Fruit fly (Drosophila melanogaster) whole organism, embryonic: Measurements from ENCODE around the gene Ankle2.

Source experiments
- Adf1 ChIP-seq: fragments of 200-800 bp; sonication (Bioruptor generic); IDR thresholded peaks from 2 replicates; pipeline ENCODE4 v1.3.6; 2022; ENCODE audit warnings: missing biosample characterization, missing genetic modification characterization
- Aef1 ChIP-seq: fragments of 200-800 bp; sonication (Bioruptor generic); IDR thresholded peaks from 3 replicates; pipeline ENCODE4 v1.3.6; 2022; ENCODE audit warnings: missing biosample characterization, missing genetic modification characterization
- Antp ChIP-seq: fragments of 200-800 bp; sonication (Bioruptor generic); optimal IDR thresholded peaks from 3 replicates; lab custom pipeline; 2016; ENCODE audit warnings: missing biosample characterization, missing genetic modification characterization
- Awh ChIP-seq: fragments of 200-800 bp; sonication (Bioruptor generic); IDR thresholded peaks from 2 replicates; pipeline ENCODE4, ENCODE4 v1.3.6; 2022; ENCODE audit warnings: missing biosample characterization, missing genetic modification characterization
- CG10321 ChIP-seq: fragments of 200-800 bp; sonication (Bioruptor generic); IDR thresholded peaks from 2 replicates; pipeline ENCODE4 v1.3.6; 2022; ENCODE audit warnings: missing biosample characterization, missing genetic modification characterization
- CG11085 ChIP-seq: fragments of 200-800 bp; sonication (Bioruptor generic); IDR thresholded peaks from 2 replicates; pipeline ENCODE4 v1.3.6; 2022; ENCODE audit warnings: missing biosample characterization, missing genetic modification characterization
- CG12744 ChIP-seq: fragments of 200-800 bp; sonication (Bioruptor generic); optimal IDR thresholded peaks from 2 replicates; lab custom pipeline; 2016; ENCODE audit warnings: missing biosample characterization, missing genetic modification characterization
- CG12769 ChIP-seq: fragments of 200-800 bp; sonication (Bioruptor generic); optimal IDR thresholded peaks from 2 replicates; lab custom pipeline; 2019; ENCODE audit warnings: missing biosample characterization, mild to moderate bottlenecking, missing genetic modification characterization, moderate library complexity
- CG17912 ChIP-seq: fragments of 200-800 bp; sonication (Bioruptor generic); optimal IDR thresholded peaks from 2 replicates; lab custom pipeline; 2018; ENCODE audit warnings: missing biosample characterization, mild to moderate bottlenecking, missing genetic modification characterization
- CG18262 ChIP-seq: fragments of 200-800 bp; optimal IDR thresholded peaks from 3 replicates; lab custom pipeline; 2019; ENCODE audit warnings: missing biosample characterization, mild to moderate bottlenecking, missing genetic modification characterization, moderate library complexity
- CG2129 ChIP-seq: fragments of 200-800 bp; sonication (Bioruptor generic); IDR thresholded peaks from 2 replicates; pipeline ENCODE4 v1.3.6; 2022; ENCODE audit warnings: missing biosample characterization, missing genetic modification characterization; ENCODE audit not compliant: partially characterized antibody
- CG31224 ChIP-seq: fragments of 200-800 bp; sonication (Bioruptor generic); IDR thresholded peaks from 2 replicates; pipeline ENCODE4 v1.3.6; 2022; ENCODE audit warnings: missing biosample characterization, missing genetic modification characterization
- CG32532 ChIP-seq: fragments of 200-800 bp; sonication (Bioruptor generic); IDR thresholded peaks from 2 replicates; pipeline ENCODE4 v1.3.6; 2022; ENCODE audit warnings: missing biosample characterization, missing genetic modification characterization
- CG32772 ChIP-seq: fragments of 200-800 bp; sonication (Bioruptor generic); IDR thresholded peaks from 2 replicates; pipeline ENCODE4 v1.3.6; 2022; ENCODE audit warnings: missing biosample characterization, missing genetic modification characterization
- CG3847 ChIP-seq: fragments of 200-800 bp; sonication (Bioruptor generic); IDR thresholded peaks from 2 replicates; pipeline ENCODE4 v1.3.6; 2022; ENCODE audit warnings: missing biosample characterization, missing genetic modification characterization
- CG3995 ChIP-seq: fragments of 200-800 bp; sonication (Bioruptor generic); optimal IDR thresholded peaks from 3 replicates; lab custom pipeline; 2016; ENCODE audit warnings: missing biosample characterization, missing genetic modification characterization
- CG4360 ChIP-seq: fragments of 200-800 bp; sonication (Bioruptor generic); IDR thresholded peaks from 2 replicates; pipeline ENCODE4 v1.3.6; 2022; ENCODE audit warnings: missing biosample characterization, missing genetic modification characterization
- CG5245 ChIP-seq: fragments of 200-800 bp; sonication (Bioruptor generic); optimal IDR thresholded peaks from 3 replicates; lab custom pipeline; 2016; ENCODE audit warnings: missing biosample characterization, missing genetic modification characterization
- CG8281 ChIP-seq: fragments of 200-800 bp; sonication (Bioruptor generic); optimal IDR thresholded peaks from 2 replicates; lab custom pipeline; 2018; ENCODE audit warnings: missing biosample characterization, mild to moderate bottlenecking, missing genetic modification characterization, moderate library complexity
- CG9609 ChIP-seq: fragments of 200-800 bp; sonication (Bioruptor generic); optimal IDR thresholded peaks from 3 replicates; lab custom pipeline; 2016; ENCODE audit warnings: missing biosample characterization, missing genetic modification characterization
- CG9876 ChIP-seq: fragments of 200-800 bp; sonication (Bioruptor generic); optimal IDR thresholded peaks from 2 replicates; lab custom pipeline; 2016; ENCODE audit warnings: missing biosample characterization, missing genetic modification characterization
- D19B ChIP-seq: fragments of 200-800 bp; sonication (Bioruptor generic); optimal IDR thresholded peaks from 2 replicates; lab custom pipeline; 2017; ENCODE audit warnings: missing biosample characterization, mild to moderate bottlenecking, missing genetic modification characterization
- E2f1 ChIP-seq: fragments of 200-800 bp; sonication (Bioruptor generic); IDR thresholded peaks from 2 replicates; pipeline ENCODE4 v1.3.6; 2022; ENCODE audit warnings: missing biosample characterization, missing genetic modification characterization
- Eip74EF ChIP-seq, 2 experiments: fragments of 200-800 bp in 1 of 2; fragments of >200 bp in 1 of 2; sonication (Bioruptor generic) in 1 of 2; optimal IDR thresholded peaks; 2 replicates each; lab custom pipeline; 2017 to 2019; ENCODE audit warnings: missing biosample characterization in 2 of 2, missing genetic modification characterization in 2 of 2, mild to moderate bottlenecking in 1 of 2, moderate library complexity in 1 of 2
- Fer3 ChIP-seq: fragments of 200-800 bp; sonication (Bioruptor generic); optimal IDR thresholded peaks from 2 replicates; lab custom pipeline; 2018; ENCODE audit warnings: missing biosample characterization, mild to moderate bottlenecking, missing genetic modification characterization, moderate library complexity
- PHDP ChIP-seq: fragments of 200-800 bp; sonication (Bioruptor generic); optimal IDR thresholded peaks from 3 replicates; lab custom pipeline; 2018; ENCODE audit warnings: missing biosample characterization, mild to moderate bottlenecking, missing genetic modification characterization, moderate library complexity
- Six4 ChIP-seq: fragments of 200-800 bp; sonication (Bioruptor generic); optimal IDR thresholded peaks from 2 replicates; lab custom pipeline; 2016; ENCODE audit warnings: missing biosample characterization, missing genetic modification characterization
- YL-1 ChIP-seq: fragments of 200-800 bp; sonication (Bioruptor generic); optimal IDR thresholded peaks from 3 replicates; lab custom pipeline; 2017; ENCODE audit warnings: missing biosample characterization, mild to moderate bottlenecking, missing genetic modification characterization
- bsh ChIP-seq, 2 experiments: fragments of 200-800 bp; sonication (Bioruptor generic); optimal IDR thresholded peaks; 2 replicates each; lab custom pipeline; 2017 to 2018; ENCODE audit warnings: mild to moderate bottlenecking in 2 of 2, missing biosample characterization in 2 of 2, missing genetic modification characterization in 2 of 2, moderate library complexity in 1 of 2
- ci ChIP-seq: fragments of 200-800 bp; sonication (Bioruptor generic); IDR thresholded peaks from 3 replicates; pipeline ENCODE4 v1.3.6; 2022; ENCODE audit warnings: missing biosample characterization, missing genetic modification characterization
- dpn ChIP-seq, 2 experiments: fragments of 200-800 bp; sonication (Bioruptor generic); optimal IDR thresholded peaks; 3 replicates each; lab custom pipeline; 2016; ENCODE audit warnings: missing biosample characterization in 2 of 2, missing genetic modification characterization in 2 of 2
- dysf ChIP-seq: fragments of 200-800 bp; sonication (Bioruptor generic); IDR thresholded peaks from 3 replicates; pipeline ENCODE4 v1.3.6; 2022; ENCODE audit warnings: missing biosample characterization, missing genetic modification characterization
- fu2 ChIP-seq: fragments of 200-800 bp; sonication (Bioruptor generic); optimal IDR thresholded peaks from 2 replicates; lab custom pipeline; 2016; ENCODE audit warnings: missing biosample characterization, missing genetic modification characterization
- gcm2 ChIP-seq: fragments of 200-800 bp; sonication (Bioruptor generic); optimal IDR thresholded peaks from 2 replicates; lab custom pipeline; 2016; ENCODE audit warnings: missing biosample characterization, missing genetic modification characterization
- gem ChIP-seq: fragments of 200-800 bp; sonication (Bioruptor generic); optimal IDR thresholded peaks from 2 replicates; lab custom pipeline; 2019; ENCODE audit warnings: missing biosample characterization, mild to moderate bottlenecking, missing genetic modification characterization, moderate library complexity
- inv ChIP-seq: fragments of 200-800 bp; sonication (Bioruptor generic); IDR thresholded peaks from 2 replicates; pipeline ENCODE4 v1.3.6; 2022; ENCODE audit warnings: missing biosample characterization, missing genetic modification characterization; ENCODE audit not compliant: partially characterized antibody
- jumu ChIP-seq: fragments of 200-800 bp; sonication (Bioruptor generic); optimal IDR thresholded peaks from 3 replicates; lab custom pipeline; 2016; ENCODE audit warnings: missing biosample characterization, missing genetic modification characterization
- lola ChIP-seq, 3 experiments: fragments of >200 bp in 2 of 3; fragments of 200-800 bp in 1 of 3; sonication (Bioruptor generic) in 1 of 3; optimal IDR thresholded peaks; 2 replicates each; lab custom pipeline; 2017 to 2019; ENCODE audit warnings: missing biosample characterization in 3 of 3, missing genetic modification characterization in 3 of 3, mild to moderate bottlenecking in 1 of 3, moderate library complexity in 1 of 3
- nau ChIP-seq: fragments of 200-800 bp; sonication (Bioruptor generic); optimal IDR thresholded peaks from 3 replicates; lab custom pipeline; 2017; ENCODE audit warnings: missing biosample characterization, mild to moderate bottlenecking, missing genetic modification characterization, missing genetic modification reagents
- nerfin-1 ChIP-seq: fragments of 200-800 bp; sonication (Bioruptor generic); optimal IDR thresholded peaks from 3 replicates; lab custom pipeline; 2019; ENCODE audit warnings: missing biosample characterization, mild to moderate bottlenecking, missing genetic modification characterization, moderate library complexity
- otp ChIP-seq: fragments of 200-800 bp; sonication (Bioruptor generic); IDR thresholded peaks from 3 replicates; pipeline ENCODE4, ENCODE4 v1.3.6; 2022; ENCODE audit warnings: missing biosample characterization, missing genetic modification characterization
- prd ChIP-seq, 3 experiments: fragments of >200 bp in 2 of 3; fragments of 200-800 bp in 1 of 3; sonication (Bioruptor generic) in 1 of 3; optimal IDR thresholded peaks in 2 of 3; IDR thresholded peaks in 1 of 3; 2 replicates in 2 of 3; 3 replicates in 1 of 3; pipeline versions ENCODE4 v1.3.6 to Lab custom; 2017 to 2022; ENCODE audit warnings: missing biosample characterization in 1 of 3, missing genetic modification characterization in 1 of 3
- sim ChIP-seq: fragments of 200-800 bp; sonication (Bioruptor generic); IDR thresholded peaks from 2 replicates; pipeline ENCODE4 v1.3.6; 2022; ENCODE audit warnings: missing biosample characterization, missing genetic modification characterization
- slbo ChIP-seq: fragments of 200-800 bp; sonication (Bioruptor generic); IDR thresholded peaks from 2 replicates; pipeline ENCODE4 v1.3.6; 2022; ENCODE audit warnings: missing biosample characterization, missing genetic modification characterization
- ttk ChIP-seq: fragments of 200-800 bp; sonication (Bioruptor generic); IDR thresholded peaks from 2 replicates; pipeline ENCODE4 v2.1.2; 2022; ENCODE audit warnings: missing biosample characterization, missing genetic modification characterization
- vfl ChIP-seq: fragments of 200-800 bp; sonication (Bioruptor generic); optimal IDR thresholded peaks from 2 replicates; lab custom pipeline; 2016; ENCODE audit warnings: missing biosample characterization, missing genetic modification characterization
- vvl ChIP-seq: fragments of 200-800 bp; sonication (Bioruptor generic); IDR thresholded peaks from 2 replicates; pipeline ENCODE4 v1.3.6; 2022; ENCODE audit warnings: missing biosample characterization, missing genetic modification characterization
- wdn ChIP-seq: fragments of 200-800 bp; sonication (Bioruptor generic); IDR thresholded peaks from 2 replicates; pipeline ENCODE4 v1.3.6; 2022; ENCODE audit warnings: missing biosample characterization, missing genetic modification characterization

The Ankle2 gene

dm6 chrX:17579782-17580451 lies 888 bp upstream of the Ankle2 start, which contains the start of gene CG12991 (continued):
- no peak for TF ChIP-seq Awh
- TF ChIP-seq CG10321: no peak
- no peak for TF ChIP-seq CG12744 (GFP tag; lab: Kevin White, UChicago)
- no peak for TF ChIP-seq CG12769 (tag; lab: Kevin White, UChicago)
- TF ChIP-seq fu2 (GFP tag; lab: Kevin White, UChicago): no peak
- TF ChIP-seq CG32772 (GFP tag; lab: Robert Waterston, UW): no peak
- TF ChIP-seq CG5245 (GFP tag; lab: Kevin White, UChicago): no peak
- TF ChIP-seq CG3995: no peak
- no peak for TF ChIP-seq Six4 (GFP tag; lab: Kevin White, UChicago)
- TF ChIP-seq CG3847 (GFP tag; lab: Robert Waterston, UW): no peak
- peak; percentile 52; the same call in 1 of the 2 replicates for TF ChIP-seq CG32532 (GFP tag; lab: Robert Waterston, UW)
- no peak for TF ChIP-seq dysf
- TF ChIP-seq CG4360 (GFP tag; lab: Robert Waterston, UW): peak; percentile 78
- no peak for TF ChIP-seq CG31224 (GFP tag; lab: Robert Waterston, UW)
- TF ChIP-seq, all 482 proteins: peak for 58

- TF ChIP-seq nau (GFP tag; lab: Kevin White, UChicago) (peak; percentile 8), PHDP (tag; lab: Kevin White, UChicago) (peak; percentile 24), CG8281 (no peak), bsh (GFP tag; optimal IDR thresholded peaks at IDR 0.05; lab: Kevin White, UChicago) (peak; percentile 27), nerfin-1 (peak; percentile 8), inv (no peak), YL-1 (no peak), CG2129 (no peak), Aef1 (GFP tag; lab: Robert Waterston, UW) (peak; percentile 48; the same call in 2 of the 3 replicates), lola (GFP tag; optimal IDR thresholded peaks at IDR 0.05; lab: Kevin White, UChicago) (peak in 1 of 3 experiments; percentile 41), Fer3 (peak; percentile 24), Eip74EF (GFP tag; optimal IDR thresholded peaks at IDR 0.05; lab: Kevin White, UChicago) (no peak), sim (GFP tag; lab: Robert Waterston, UW) (no peak), otp (GFP tag; lab: Robert Waterston, UW) (peak; percentile 55; the same call in 1 of the 3 replicates), Adf1 (no peak), gcm2 (GFP tag; lab: Kevin White, UChicago) (no peak), D19B (GFP tag; lab: Kevin White, UChicago) (peak; percentile 89), CG17912 (GFP tag; lab: Kevin White, UChicago) (no peak), Antp (GFP tag; lab: Kevin White, UChicago) (no peak), slbo (GFP tag; lab: Robert Waterston, UW) (peak; percentile 32; the same call in 1 of the 2 replicates), CG18262 (tag; lab: Kevin White, UChicago) (peak; percentile 39), wdn (GFP tag; lab: Robert Waterston, UW) (no peak), ttk (0 out of 2 replicates have a peak, but pooled peaks have one; percentile 19), CG32772 (GFP tag; lab: Robert Waterston, UW) (0 out of 2 replicates have a peak, but pooled peaks have one; percentile 24), CG9876 (GFP tag; lab: Kevin White, UChicago) (no peak), gem (tag; lab: Kevin White, UChicago) (peak; percentile 55), ci (peak; percentile 53; the same call in 1 of the 3 replicates), jumu (GFP tag; lab: Kevin White, UChicago) (peak; percentile 25), CG9609 (peak; percentile 33), E2f1 (GFP tag; lab: Robert Waterston, UW) (0 out of 2 replicates have a peak, but pooled peaks have one; percentile 27), fu2 (GFP tag; lab: Kevin White, UChicago) (peak; percentile 29), vvl (GFP tag; lab: Robert Waterston, UW) (no peak), prd (optimal IDR thresholded peaks at IDR 0.05; lab: Kevin White, UChicago) (no peak), prd (GFP tag; IDR thresholded peaks at IDR 0.05; lab: Robert Waterston, UW) (peak; percentile 42; the same call in 2 of the 3 replicates), vfl (GFP tag; lab: Kevin White, UChicago) (peak; percentile 8), dpn (GFP tag; optimal IDR thresholded peaks at IDR 0.05; lab: Kevin White, UChicago) (peak in 1 of 2 experiments; percentile 37), CG11085 (GFP tag; lab: Robert Waterston, UW) (no peak)
Observed at dm6 chrX:17578124-17578523, 905 bp downstream of the Ankle2 start.
